Fruit fly (Drosophila melanogaster) Kc167 (cell line): ENCODE measurements around the gene Tk.

ENCODE experiments used
- h ChIP-seq: fragments of >200 bp; optimal IDR thresholded peaks from 3 replicates; lab custom pipeline; 2018; ENCODE audit warnings: missing external identifiers
- psq ChIP-seq: fragments of >200 bp; optimal IDR thresholded peaks from 2 replicates; lab custom pipeline; 2017; ENCODE audit warnings: missing external identifiers

DNA sequence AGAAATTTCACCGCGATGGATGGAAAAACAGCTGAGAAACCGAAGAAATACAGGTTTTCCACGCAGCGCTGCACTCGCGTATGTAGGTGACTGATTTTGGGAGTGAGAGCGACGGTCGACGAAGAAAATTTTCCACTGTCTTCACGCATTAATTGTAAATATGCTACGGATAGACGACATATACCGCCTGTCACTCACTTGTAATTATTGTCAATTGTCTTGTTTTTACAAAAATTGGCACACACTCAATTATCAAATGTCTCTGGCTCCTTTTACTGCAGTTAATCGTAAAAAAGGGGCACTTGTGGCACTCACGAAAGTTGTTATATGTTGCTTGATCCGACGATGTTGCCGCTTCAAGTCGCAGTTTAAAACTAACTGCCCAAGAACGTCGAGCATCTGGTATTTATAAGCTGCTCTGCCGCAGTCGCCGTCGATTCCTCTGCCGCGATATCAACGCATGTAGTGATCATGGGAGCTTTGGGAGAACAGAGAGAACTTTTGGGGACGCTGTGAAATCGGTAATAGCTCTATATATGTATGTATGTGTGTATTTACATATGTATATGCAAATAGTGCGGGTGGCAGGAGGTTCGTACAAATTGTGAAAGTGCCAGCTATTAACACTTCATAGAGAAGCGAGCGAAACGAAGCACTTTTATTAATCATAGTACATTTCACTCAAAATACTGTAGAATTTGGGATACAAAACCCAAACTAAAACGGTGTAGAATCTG, 12.2 kb downstream of the Tk start, which contains the start of gene mfas:
- TF ChIP-seq h (lab: Kevin White, UChicago) (no peak), psq (lab: Kevin White, UChicago) (no peak)
